Worm (Caenorhabditis elegans): ENCODE results near the gene saps-1.

The saps-1 gene

DNA sequence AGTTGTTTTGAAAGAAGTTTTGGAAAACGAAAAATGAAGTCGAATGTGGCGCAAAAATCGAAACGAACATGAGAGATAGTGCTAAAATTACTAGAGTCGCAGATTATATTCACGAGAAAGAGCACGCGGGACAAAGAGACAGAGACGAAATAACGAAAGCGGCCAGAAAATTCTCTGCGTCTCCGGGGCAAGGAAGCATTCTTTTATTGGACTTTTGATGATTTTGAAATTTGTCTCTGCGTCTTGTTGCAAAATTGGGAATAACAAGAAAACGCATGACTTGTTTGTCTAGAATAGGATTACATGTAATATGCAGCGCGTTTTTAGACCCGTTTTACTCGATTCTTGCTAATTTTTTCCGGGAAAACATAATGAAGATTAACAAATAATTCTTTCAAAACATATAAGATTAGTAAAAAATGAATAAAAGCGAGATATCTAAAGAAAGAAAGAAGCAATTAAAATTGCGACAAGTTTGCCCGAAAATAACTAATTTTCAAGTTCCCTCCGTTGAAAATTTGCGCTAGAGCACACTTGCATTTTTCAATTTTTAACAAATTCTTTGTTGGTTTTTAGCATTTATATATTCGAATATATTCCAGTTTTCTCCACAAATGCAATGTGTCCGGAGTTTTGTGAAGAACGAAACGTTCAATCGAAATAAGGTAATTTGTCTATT lies 50.5 kb downstream of the saps-1 start, which contains the start of the genes B0491.6 and pigm-1 (continued):
- TF ChIP-seq nhr-20 (tag; optimal IDR thresholded peaks at IDR 0.05) (peak; percentile 68), ceh-63 (GFP tag; optimal IDR thresholded peaks at IDR 0.05) (no peak), rnt-1 (tag; optimal IDR thresholded peaks at IDR 0.05) (peak; percentile 29), fos-1 (tag; optimal IDR thresholded peaks at IDR 0.05) (peak; percentile 27), unc-130 (tag; optimal IDR thresholded peaks at IDR 0.05) (peak; percentile 63), alr-1 (tag; optimal IDR thresholded peaks at IDR 0.05; ENCODE audit: borderline replicate concordance) (no peak), nhr-84 (tag; optimal IDR thresholded peaks at IDR 0.05) (no peak), lin-14 (GFP tag; optimal IDR thresholded peaks at IDR 0.05) (peak; percentile 96), nhr-237 (tag; optimal IDR thresholded peaks at IDR 0.05) (no peak), lir-3 (tag; optimal IDR thresholded peaks at IDR 0.05; ENCODE audit: poor library complexity) (peak; percentile 30), F16B12.6 (tag; optimal IDR thresholded peaks at IDR 0.05) (peak; percentile 0), Y116A8C.19 (tag; optimal IDR thresholded peaks at IDR 0.05; ENCODE audit: borderline replicate concordance) (no peak), unc-98 (GFP tag; IDR thresholded peaks at IDR 0.05) (no peak), lin-39 (tag; optimal IDR thresholded peaks at IDR 0.05) (no peak), ztf-4 (tag; optimal IDR thresholded peaks at IDR 0.05) (peak; percentile 9), nhr-47 (tag; optimal IDR thresholded peaks at IDR 0.05) (peak; percentile 89), unc-86 (tag; optimal IDR thresholded peaks at IDR 0.05) (peak; percentile 70), mep-1 (tag; optimal IDR thresholded peaks at IDR 0.05) (peak; percentile 37), blmp-1 (tag; optimal IDR thresholded peaks at IDR 0.05) (peak; percentile 64), grh-1 (GFP tag; IDR thresholded peaks at IDR 0.05) (no peak), nhr-11 (tag; optimal IDR thresholded peaks at IDR 0.05) (peak; percentile 76), ceh-8 (GFP tag; optimal IDR thresholded peaks at IDR 0.05) (peak; percentile 48), nhr-90 (tag; optimal IDR thresholded peaks at IDR 0.05; ENCODE audit: poor library complexity) (peak; percentile 52), skn-1 (tag; optimal IDR thresholded peaks at IDR 0.05) (peak; percentile 79), vab-15 (tag; optimal IDR thresholded peaks at IDR 0.05) (no peak), sptf-1 (tag; optimal IDR thresholded peaks at IDR 0.05) (no peak), lsy-2 (tag; optimal IDR thresholded peaks at IDR 0.05) (peak; percentile 48 to 75), nhr-85 (tag) (peak; percentile 85), zag-1 (tag; optimal IDR thresholded peaks at IDR 0.05) (no peak), ets-5 (GFP tag; IDR thresholded peaks at IDR 0.05) (no peak), hlh-17 (GFP tag; optimal IDR thresholded peaks at IDR 0.05; ENCODE audit: borderline replicate concordance) (no peak), snpc-4 (tag; optimal IDR thresholded peaks at IDR 0.05) (peak; percentile 52), aly-2 (tag; optimal IDR thresholded peaks at IDR 0.05) (no peak), sox-4 (tag; optimal IDR thresholded peaks at IDR 0.05) (peak; percentile 75), fkh-4 (tag; optimal IDR thresholded peaks at IDR 0.05; ENCODE audit: borderline replicate concordance) (peak; percentile 54), mdl-1 (tag; optimal IDR thresholded peaks at IDR 0.05) (peak in 1 of 2 experiments; percentile 42), jun-1 (tag; optimal IDR thresholded peaks at IDR 0.05) (peak; percentile 14), mef-2 (tag; optimal IDR thresholded peaks at IDR 0.05) (peak; percentile 63), C04F5.9 (tag; optimal IDR thresholded peaks at IDR 0.05) (no peak), fkh-10 (GFP tag; optimal IDR thresholded peaks at IDR 0.05) (peak; percentile 76), xbp-1 (tag; optimal IDR thresholded peaks at IDR 0.05) (peak; percentile 30)

DNA sequence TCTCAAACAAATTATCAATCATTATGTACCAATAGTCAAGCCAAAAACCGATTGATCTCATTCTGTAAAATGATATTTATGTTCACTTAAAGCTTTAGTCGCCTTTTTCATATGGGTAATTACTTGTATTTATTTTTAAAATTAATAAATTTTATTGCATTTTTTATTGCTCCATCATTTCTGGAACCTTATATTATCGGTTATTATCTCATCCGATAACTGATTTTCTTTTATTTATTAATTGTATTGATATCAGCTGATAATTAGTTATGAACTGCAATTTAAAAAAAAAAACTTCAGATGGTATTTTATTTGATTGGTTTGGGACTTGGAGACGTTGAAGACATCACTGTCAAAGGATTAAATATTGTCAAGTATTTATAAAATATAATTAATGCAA lies 52.4 kb downstream of the saps-1 start, which contains the start of gene dph-5:
TSS of gene dph-5 (plus strand) at position 301 of the 400 bp plus-strand sequence.
- TF ChIP-seq unc-86 (tag; optimal IDR thresholded peaks at IDR 0.05) (no peak), alr-1 (tag; optimal IDR thresholded peaks at IDR 0.05; ENCODE audit: borderline replicate concordance) (no peak), ces-1 (GFP tag; optimal IDR thresholded peaks at IDR 0.05) (no peak), fkh-4 (tag; optimal IDR thresholded peaks at IDR 0.05; ENCODE audit: borderline replicate concordance) (no peak), unc-98 (GFP tag; IDR thresholded peaks at IDR 0.05) (no peak), nhr-20 (tag; optimal IDR thresholded peaks at IDR 0.05) (no peak), lin-35 (GFP tag; optimal IDR thresholded peaks at IDR 0.05) (no peak), egl-13 (tag; optimal IDR thresholded peaks at IDR 0.05) (no peak), egl-27 (tag; optimal IDR thresholded peaks at IDR 0.05) (no peak), isw-1 (GFP tag; IDR thresholded peaks at IDR 0.05) (no peak), lin-14 (GFP tag; optimal IDR thresholded peaks at IDR 0.05) (no peak)

Measured in whole organism, L1 larva.